Fruit fly (Drosophila melanogaster) whole organism, prepupa: ENCODE data around the gene CG43131.

Source experiments
- CG11294 ChIP-seq: fragments of 200-800 bp; sonication (Bioruptor generic); IDR thresholded peaks from 2 replicates; pipeline ENCODE4 v1.3.6; 2022; ENCODE audit warnings: missing biosample characterization, missing genetic modification characterization
- CG11902 ChIP-seq: fragments of 200-800 bp; sonication (Bioruptor generic); optimal IDR thresholded peaks from 3 replicates; lab custom pipeline; 2016; ENCODE audit warnings: missing biosample characterization, missing genetic modification characterization
- CG31627 ChIP-seq: fragments of 200-800 bp; sonication (Bioruptor generic); optimal IDR thresholded peaks from 3 replicates; lab custom pipeline; 2016; ENCODE audit warnings: missing biosample characterization, missing genetic modification characterization
- CG32006 ChIP-seq: fragments of 200-800 bp; sonication (Bioruptor generic); optimal IDR thresholded peaks from 3 replicates; lab custom pipeline; 2017; ENCODE audit warnings: missing biosample characterization, mild to moderate bottlenecking, missing genetic modification characterization
- CG3919 ChIP-seq: fragments of 200-800 bp; sonication (Bioruptor generic); optimal IDR thresholded peaks from 3 replicates; lab custom pipeline; 2016; ENCODE audit warnings: missing biosample characterization, missing genetic modification characterization
- CG4318 ChIP-seq: fragments of 200-800 bp; sonication (Bioruptor generic); optimal IDR thresholded peaks from 3 replicates; lab custom pipeline; 2017; ENCODE audit warnings: missing biosample characterization, mild to moderate bottlenecking, missing genetic modification characterization
- Gug ChIP-seq: fragments of 200-800 bp; sonication (Bioruptor generic); IDR thresholded peaks from 2 replicates; pipeline ENCODE4 v1.3.6; 2022; ENCODE audit warnings: missing biosample characterization, missing genetic modification characterization
- Hr4 ChIP-seq: fragments of 200-800 bp; sonication (Bioruptor generic); optimal IDR thresholded peaks from 3 replicates; lab custom pipeline; 2016; ENCODE audit warnings: missing biosample characterization, missing genetic modification characterization
- Lpt ChIP-seq: fragments of 200-800 bp; sonication (Bioruptor generic); optimal IDR thresholded peaks from 3 replicates; lab custom pipeline; 2016; ENCODE audit warnings: missing biosample characterization, missing genetic modification characterization
- Met ChIP-seq: fragments of 200-800 bp; sonication (Bioruptor generic); optimal IDR thresholded peaks from 3 replicates; lab custom pipeline; 2016; ENCODE audit warnings: missing biosample characterization, missing genetic modification characterization
- Smox ChIP-seq: fragments of 200-800 bp; sonication (Bioruptor generic); optimal IDR thresholded peaks from 3 replicates; lab custom pipeline; 2016; ENCODE audit warnings: missing biosample characterization, missing genetic modification characterization
- fd85E ChIP-seq: fragments of 200-800 bp; sonication (Bioruptor generic); optimal IDR thresholded peaks from 3 replicates; lab custom pipeline; 2016; ENCODE audit warnings: missing biosample characterization, missing genetic modification characterization
- lz ChIP-seq: fragments of 200-800 bp; sonication (Bioruptor generic); optimal IDR thresholded peaks from 3 replicates; lab custom pipeline; 2016; ENCODE audit warnings: missing biosample characterization, missing genetic modification characterization

DNA sequence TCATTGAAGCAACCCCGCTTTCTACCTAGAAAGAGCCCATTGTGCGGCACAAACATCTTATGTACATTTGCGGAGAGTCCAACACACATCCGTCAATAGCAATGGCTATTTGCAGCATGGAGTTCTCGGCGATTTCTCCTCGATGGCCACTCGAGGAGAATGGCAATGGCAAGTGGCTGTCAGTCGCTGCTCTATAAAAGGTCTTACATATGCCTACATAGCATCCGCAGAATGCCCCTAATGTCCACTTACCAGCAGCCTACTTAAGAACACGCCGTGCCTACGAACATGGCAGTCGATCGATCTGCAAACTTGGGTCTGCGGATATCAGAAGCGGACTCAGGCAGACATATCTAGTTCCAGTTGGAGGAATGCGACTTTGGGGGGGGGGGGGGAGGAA, 5.2 kb upstream of the CG43131 start:
- no peak for TF ChIP-seq Gug (GFP tag; lab: Robert Waterston, UW)
- TF ChIP-seq fd85E (GFP tag; lab: Kevin White, UChicago), result no peak
- no peak for TF ChIP-seq Lpt (GFP tag; lab: Kevin White, UChicago)
- no peak for TF ChIP-seq CG4318
- TF ChIP-seq CG11902 (GFP tag; lab: Kevin White, UChicago), result no peak
- no peak for TF ChIP-seq CG31627
- no peak for TF ChIP-seq CG3919
- no peak for TF ChIP-seq CG11294
- TF ChIP-seq CG32006 (GFP tag; lab: Kevin White, UChicago), result no peak
- TF ChIP-seq Hr4 (GFP tag; lab: Kevin White, UChicago), result no peak
- TF ChIP-seq lz (GFP tag; lab: Kevin White, UChicago), result no peak
- TF ChIP-seq Smox (GFP tag; lab: Kevin White, UChicago), result no peak
- TF ChIP-seq Met (GFP tag; lab: Kevin White, UChicago), result no peak
